Fruit fly (Drosophila melanogaster) whole organism, pupa: ENCODE measurements around the gene CG33725.

Source experiments
- CG12605 ChIP-seq: fragments of 200-800 bp; sonication (Bioruptor generic); IDR thresholded peaks from 2 replicates; pipeline ENCODE4 v1.3.6; 2022; ENCODE audit warnings: missing biosample characterization, missing genetic modification characterization
- CG32121 ChIP-seq: fragments of 200-800 bp; sonication (Bioruptor generic); IDR thresholded peaks from 2 replicates; pipeline ENCODE4 v1.3.6; 2022; ENCODE audit warnings: missing biosample characterization, missing genetic modification characterization
- CG8301 ChIP-seq: fragments of 200-800 bp; sonication (Bioruptor generic); optimal IDR thresholded peaks from 2 replicates; lab custom pipeline; 2018; ENCODE audit warnings: missing biosample characterization, mild to moderate bottlenecking, missing genetic modification characterization
- Ets98B ChIP-seq: fragments of 200-800 bp; sonication (Bioruptor generic); IDR thresholded peaks from 2 replicates; pipeline ENCODE4 v1.3.6; 2022; ENCODE audit warnings: missing biosample characterization, missing genetic modification characterization
- Snoo ChIP-seq: fragments of 200-800 bp; sonication (Bioruptor generic); optimal IDR thresholded peaks from 3 replicates; lab custom pipeline; 2017; ENCODE audit warnings: missing biosample characterization, mild to moderate bottlenecking, missing genetic modification characterization, inconsistent platforms
- fd96Ca ChIP-seq: fragments of 200-800 bp; sonication (Bioruptor generic); IDR thresholded peaks from 3 replicates; pipeline ENCODE4 v1.3.6; 2022; ENCODE audit warnings: missing biosample characterization, missing genetic modification characterization
- gl ChIP-seq: fragments of 200-800 bp; sonication (Bioruptor generic); optimal IDR thresholded peaks from 2 replicates; lab custom pipeline; 2018; ENCODE audit warnings: missing biosample characterization, mild to moderate bottlenecking, missing genetic modification characterization
- rn ChIP-seq: fragments of 200-800 bp; sonication (Bioruptor generic); IDR thresholded peaks from 2 replicates; pipeline ENCODE4 v1.3.6; 2022; ENCODE audit warnings: missing biosample characterization, missing genetic modification characterization

dm6 chr3L:12482246-12482645, at the start of gene CG33725:
- TF ChIP-seq fd96Ca (GFP tag; lab: Robert Waterston, UW): no peak
- TF ChIP-seq gl: no peak
- no peak for TF ChIP-seq CG32121
- TF ChIP-seq rn (GFP tag; lab: Robert Waterston, UW): 0 out of 2 replicates have a peak, but pooled peaks have one; percentile 19
- TF ChIP-seq Ets98B (GFP tag; lab: Robert Waterston, UW): no peak
- TF ChIP-seq CG8301 (tag; lab: Kevin White, UChicago): no peak
- TF ChIP-seq Snoo (tag; lab: Kevin White, UChicago): no peak
- no peak for TF ChIP-seq CG12605 (GFP tag; lab: Robert Waterston, UW)
